Worm (Caenorhabditis elegans): ENCODE results near the gene F55G1.15.
A peak's percentile ranks its signal among the peaks of the same experiment; 100 is the strongest.

Gene F55G1.15

DNA sequence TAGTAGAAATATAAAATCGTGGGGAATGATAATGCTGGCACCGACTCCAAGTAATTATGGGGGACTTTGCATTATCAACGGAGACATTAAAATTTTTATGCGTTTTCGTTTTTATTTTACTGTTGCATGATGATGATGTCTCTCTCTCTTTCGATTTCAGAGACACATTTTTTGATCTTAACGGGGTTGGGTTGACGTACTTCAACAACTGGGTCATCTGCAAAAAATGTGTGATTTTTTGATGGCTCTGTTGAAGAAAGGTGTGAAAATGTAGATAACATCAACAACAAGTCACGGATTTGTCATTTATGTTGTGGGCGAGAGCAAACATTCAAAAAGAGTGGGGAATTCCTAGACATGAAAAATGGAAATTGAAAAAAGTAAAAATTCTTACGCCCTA, at the start of gene F55G1.15:
Gene F55G1.15 (minus strand): TSS at position 101 of the 400 bp plus-strand sequence.
- no peak for TF ChIP-seq B0310.2 (tag; optimal IDR thresholded peaks at IDR 0.05)
- TF ChIP-seq F13C5.2 (tag; optimal IDR thresholded peaks at IDR 0.05): no peak

DNA sequence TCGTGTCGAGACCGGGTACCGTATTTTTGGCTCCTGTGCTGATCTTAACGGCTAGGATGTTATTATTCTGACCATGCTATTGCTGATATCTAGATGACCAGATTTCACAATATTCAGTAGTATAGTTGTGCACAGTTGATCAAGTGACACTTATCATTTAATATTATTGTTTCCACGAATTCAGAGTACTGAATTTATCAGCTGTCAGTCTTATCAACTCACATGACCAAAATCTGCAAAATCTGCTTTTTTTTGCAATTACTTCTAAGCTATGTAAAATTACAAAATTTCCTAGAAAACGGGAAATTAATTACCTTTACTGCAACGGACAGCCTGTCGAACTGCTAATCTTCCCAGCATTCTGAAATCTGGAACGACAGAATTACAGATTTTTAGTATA, 49.2 kb upstream of the F55G1.15 start, which contains the start of gene pam-1:
Gene pam-1 (minus strand): TSS at position 368 of the 400 bp plus-strand sequence.
- TF ChIP-seq flt-1 (GFP tag; IDR thresholded peaks at IDR 0.05) (no peak), ceh-13 (GFP tag; optimal IDR thresholded peaks at IDR 0.05) (no peak), sea-1 (GFP tag; conservative IDR thresholded peaks at IDR 0.05) (no peak), scrt-1 (GFP tag; IDR thresholded peaks at IDR 0.05) (no peak), hnd-1 (tag; optimal IDR thresholded peaks at IDR 0.05) (no peak), ama-1 (optimal IDR thresholded peaks at IDR 0.05) (no peak), hmg-4 (GFP tag; optimal IDR thresholded peaks at IDR 0.05) (no peak), ceh-36 (tag; optimal IDR thresholded peaks at IDR 0.05) (no peak), tra-4 (tag; optimal IDR thresholded peaks at IDR 0.05) (no peak), hmbx-1 (tag; optimal IDR thresholded peaks at IDR 0.05) (no peak), B0310.2 (tag; optimal IDR thresholded peaks at IDR 0.05) (no peak), ets-7 (tag; optimal IDR thresholded peaks at IDR 0.05) (no peak), F13C5.2 (tag; optimal IDR thresholded peaks at IDR 0.05) (no peak)

DNA sequence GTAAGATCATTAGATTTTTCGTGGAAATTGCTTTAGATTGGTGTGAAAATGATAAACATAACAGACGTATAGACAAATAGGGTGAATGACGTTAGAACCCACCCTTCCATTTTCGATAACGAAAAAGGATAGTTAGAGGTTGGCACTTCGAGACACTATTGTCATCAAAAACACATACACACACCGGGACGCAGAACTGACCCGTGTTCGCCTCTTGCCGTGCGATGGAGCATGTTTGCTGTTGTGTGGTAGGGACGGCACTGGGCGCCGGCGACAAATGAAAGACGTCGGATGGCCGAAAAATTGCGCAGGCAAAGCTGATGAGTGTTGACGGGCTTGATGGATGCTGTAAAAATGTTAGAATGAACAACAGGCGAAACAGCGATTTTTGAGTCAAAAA, 48.6 kb upstream of the F55G1.15 start:
- 0 out of 2 replicates have a peak, but pooled peaks have one; percentile 27 for TF ChIP-seq tbx-37 (GFP tag; conservative IDR thresholded peaks at IDR 0.05)
- no peak for TF ChIP-seq B0310.2 (tag; optimal IDR thresholded peaks at IDR 0.05)

- TF ChIP-seq hnd-1 (tag; optimal IDR thresholded peaks at IDR 0.05) (no peak), hmbx-1 (tag; optimal IDR thresholded peaks at IDR 0.05) (no peak), flt-1 (GFP tag; IDR thresholded peaks at IDR 0.05) (no peak), ama-1 (optimal IDR thresholded peaks at IDR 0.05) (no peak), ceh-13 (GFP tag; optimal IDR thresholded peaks at IDR 0.05) (no peak), ets-7 (tag; optimal IDR thresholded peaks at IDR 0.05) (no peak)
These were observed 46.8 kb upstream of the F55G1.15 start, which contains the start of the genes cdd-2 and oef-1 for ce11 chrIV:7547843-7548578. TSS of gene cdd-2 (minus strand) at chrIV:7547893. TSS of gene oef-1 (plus strand) at chrIV:7548417.

DNA sequence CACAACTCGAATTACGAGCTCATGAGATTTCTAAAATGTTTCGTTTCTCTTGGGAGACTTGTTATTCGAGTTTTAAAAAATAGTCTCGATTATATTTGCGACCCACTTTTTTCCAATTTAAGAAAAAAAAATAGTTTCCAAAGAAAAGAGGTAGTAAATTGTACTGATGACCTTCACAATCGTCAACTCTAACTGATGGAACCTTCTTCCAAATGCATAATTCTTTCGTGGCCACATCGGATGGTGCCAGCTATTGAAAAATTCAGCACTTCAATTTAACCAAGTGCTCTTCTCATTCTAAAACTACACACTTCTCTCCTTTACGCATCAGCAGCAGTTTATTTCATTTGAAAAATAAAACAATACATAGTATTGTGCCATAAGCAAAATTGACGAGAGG, 42.4 kb upstream of the F55G1.15 start:
- TF ChIP-seq ets-7 (tag; optimal IDR thresholded peaks at IDR 0.05) (no peak), flt-1 (GFP tag; IDR thresholded peaks at IDR 0.05) (no peak), hmbx-1 (tag; optimal IDR thresholded peaks at IDR 0.05) (no peak), tbx-37 (GFP tag; conservative IDR thresholded peaks at IDR 0.05) (no peak), aly-1 (tag; optimal IDR thresholded peaks at IDR 0.05) (no peak), hnd-1 (tag; optimal IDR thresholded peaks at IDR 0.05) (no peak), tra-4 (tag; optimal IDR thresholded peaks at IDR 0.05) (no peak), pes-1 (GFP tag; IDR thresholded peaks at IDR 0.05) (no peak), ama-1 (optimal IDR thresholded peaks at IDR 0.05) (no peak), hmg-4 (GFP tag; optimal IDR thresholded peaks at IDR 0.05) (no peak), B0310.2 (tag; optimal IDR thresholded peaks at IDR 0.05) (no peak)

DNA sequence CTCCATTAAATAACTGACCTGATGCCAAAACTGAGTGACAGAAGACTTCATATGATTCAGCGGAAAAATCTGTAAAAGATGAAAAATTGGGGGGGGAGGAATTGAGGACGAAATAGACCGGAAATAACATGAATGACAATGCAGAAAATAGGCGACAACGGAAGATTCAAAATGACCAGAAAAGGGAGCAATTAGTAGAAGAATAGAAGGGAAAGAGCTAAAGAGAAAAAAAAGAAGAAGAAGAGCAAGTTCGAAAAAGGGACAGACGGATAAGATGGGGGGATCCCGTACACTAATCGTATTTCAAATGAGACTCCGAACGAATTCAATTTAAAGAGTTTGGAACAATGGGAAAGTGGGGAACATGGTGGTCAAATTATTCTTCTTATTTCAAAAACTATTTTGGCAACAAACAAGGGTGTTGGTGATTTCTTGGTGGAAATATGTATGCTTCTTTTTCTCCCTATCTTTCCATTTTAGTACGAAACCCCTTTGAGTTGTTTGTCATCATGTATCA, 41.3 kb upstream of the F55G1.15 start, which contains the start of gene R05G6.10:
Gene R05G6.10 (minus strand): TSS at position 51 of the 517 bp plus-strand sequence.
- TF ChIP-seq pes-1 (GFP tag; IDR thresholded peaks at IDR 0.05): no peak
- TF ChIP-seq scrt-1 (GFP tag; IDR thresholded peaks at IDR 0.05): no peak

DNA sequence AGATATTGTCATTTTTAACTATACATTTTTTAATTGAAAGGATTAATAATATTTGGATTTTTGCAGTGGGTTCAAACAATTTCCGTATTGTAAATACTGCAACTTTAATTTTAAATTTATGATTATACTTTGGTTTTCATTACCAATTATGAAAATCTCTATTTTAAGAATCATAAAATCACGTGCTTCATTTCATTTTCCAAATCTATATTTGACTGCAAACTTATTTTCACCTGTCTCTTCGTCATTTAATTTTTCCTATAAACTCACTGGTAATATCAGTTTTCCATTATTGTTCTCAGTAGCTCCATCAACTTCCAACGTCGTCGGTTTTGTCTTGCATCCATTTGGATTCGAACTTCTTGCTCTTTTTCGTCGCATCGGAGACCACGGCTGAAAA, 31.1 kb upstream of the F55G1.15 start, which contains the start of gene R05G6.1:
Gene R05G6.1 (plus strand): TSS at position 301 of the 400 bp plus-strand sequence.
- TF ChIP-seq F13C5.2 (tag; optimal IDR thresholded peaks at IDR 0.05) (no peak), ets-7 (tag; optimal IDR thresholded peaks at IDR 0.05) (no peak), ceh-13 (GFP tag; optimal IDR thresholded peaks at IDR 0.05) (no peak), aly-1 (tag; optimal IDR thresholded peaks at IDR 0.05) (no peak), tbx-37 (GFP tag; conservative IDR thresholded peaks at IDR 0.05) (no peak), ama-1 (optimal IDR thresholded peaks at IDR 0.05) (no peak), B0310.2 (tag; optimal IDR thresholded peaks at IDR 0.05) (no peak), scrt-1 (GFP tag; IDR thresholded peaks at IDR 0.05) (no peak), hmbx-1 (tag; optimal IDR thresholded peaks at IDR 0.05) (no peak), tra-4 (tag; optimal IDR thresholded peaks at IDR 0.05) (no peak), flt-1 (GFP tag; IDR thresholded peaks at IDR 0.05) (no peak), hmg-4 (GFP tag; optimal IDR thresholded peaks at IDR 0.05) (no peak), hnd-1 (tag; optimal IDR thresholded peaks at IDR 0.05) (no peak), sea-1 (GFP tag; conservative IDR thresholded peaks at IDR 0.05) (no peak), tbx-11 (GFP tag; IDR thresholded peaks at IDR 0.05) (no peak), ceh-36 (tag; optimal IDR thresholded peaks at IDR 0.05) (no peak), pes-1 (GFP tag; IDR thresholded peaks at IDR 0.05) (no peak)

ce11 chrIV:7530226-7531070, 29.2 kb upstream of the F55G1.15 start:
- no peak for TF ChIP-seq aly-1 (tag; optimal IDR thresholded peaks at IDR 0.05)
